Worm (Caenorhabditis elegans): Measurements from ENCODE around the gene sri-38.
"Not testable (repeated sequence)": the region's sequence is repeated elsewhere in the genome, so short reads cannot be mapped to it uniquely, and the experiment has no call there.

The sri-38 gene

DNA sequence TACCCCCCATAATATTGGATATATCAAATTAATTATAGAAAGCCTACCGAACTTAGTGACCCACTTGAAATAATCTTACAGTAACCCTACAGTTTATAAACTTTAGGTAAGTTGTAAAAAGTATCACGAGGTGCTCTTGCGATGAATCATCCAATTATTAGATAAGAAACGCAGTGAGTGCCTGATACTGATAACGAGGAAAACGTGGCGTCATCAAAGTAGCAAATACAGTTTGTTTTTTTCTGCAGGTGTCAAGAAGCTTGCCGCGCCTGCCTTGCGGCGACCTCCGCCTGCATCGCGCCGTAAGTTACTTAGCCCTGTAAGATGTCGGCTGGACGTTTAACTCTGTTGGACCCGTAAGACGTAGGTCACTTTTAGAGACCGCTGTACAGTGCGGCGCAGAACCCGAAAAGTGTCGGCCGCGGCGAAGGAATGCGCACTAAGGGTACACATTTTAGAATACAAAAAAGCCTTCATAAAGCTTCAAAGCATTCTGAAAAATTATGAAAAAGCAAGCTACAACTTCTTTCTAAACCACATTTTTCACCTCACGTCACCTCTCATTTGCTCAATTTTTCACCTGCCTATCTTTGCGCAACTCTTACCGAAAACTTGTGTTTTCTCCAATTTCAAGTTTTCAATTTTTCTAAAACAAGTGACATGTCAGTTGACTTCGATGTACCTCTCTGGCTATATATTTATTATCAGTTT is at the start of gene sri-38:
TSS of gene sri-38 (plus strand) at position 661 of the 711 bp plus-strand sequence.
- no peak for TF ChIP-seq unc-62 (GFP tag; optimal IDR thresholded peaks at IDR 0.05)

DNA sequence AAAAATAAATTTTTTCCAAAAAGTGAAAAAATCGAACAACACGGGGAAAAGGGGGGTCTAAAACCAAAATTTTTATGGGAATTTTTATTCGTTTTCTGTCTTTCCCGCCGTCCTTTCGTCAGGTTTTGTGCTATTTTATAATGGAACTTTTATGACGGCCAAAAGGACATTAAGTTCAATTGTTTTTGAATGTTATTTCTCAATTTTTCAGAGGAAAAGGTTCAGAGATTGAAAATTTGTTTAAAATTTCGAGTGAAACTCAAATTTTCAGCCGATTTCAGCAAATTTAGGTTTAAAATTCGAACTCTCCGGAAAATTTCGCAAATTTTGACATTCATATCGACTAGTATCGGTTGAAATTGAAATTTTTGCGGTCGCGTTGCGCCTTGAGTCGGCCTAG is 46.7 kb upstream of the sri-38 start, which contains the start of gene nep-18:
TSS of gene nep-18 (minus strand) at position 101 of the 400 bp plus-strand sequence.
- TF ChIP-seq unc-62 (GFP tag; optimal IDR thresholded peaks at IDR 0.05) = no peak

DNA sequence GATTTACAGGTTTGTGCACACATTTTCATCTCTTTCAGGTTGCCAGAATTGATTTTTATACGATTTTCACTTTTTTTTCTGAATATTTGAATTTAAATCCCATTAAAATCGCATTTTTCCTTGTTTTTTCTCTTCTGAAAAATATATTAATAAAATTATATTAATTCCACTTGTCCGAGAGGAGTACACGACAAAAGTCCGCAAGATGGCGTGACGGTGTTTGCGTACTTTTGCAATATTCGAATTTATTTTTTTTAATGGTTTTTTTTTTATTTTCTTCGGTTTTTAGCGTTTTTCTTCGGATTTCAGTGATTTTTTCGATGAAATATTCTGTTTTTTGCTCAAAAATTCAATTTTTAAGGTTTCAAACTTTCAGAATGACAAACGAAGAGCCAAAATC is 45.8 kb upstream of the sri-38 start, which contains the start of gene usp-39:
TSS of gene usp-39 (plus strand) at position 377 of the 400 bp plus-strand sequence.
- no peak for TF ChIP-seq unc-62 (GFP tag; optimal IDR thresholded peaks at IDR 0.05)

DNA sequence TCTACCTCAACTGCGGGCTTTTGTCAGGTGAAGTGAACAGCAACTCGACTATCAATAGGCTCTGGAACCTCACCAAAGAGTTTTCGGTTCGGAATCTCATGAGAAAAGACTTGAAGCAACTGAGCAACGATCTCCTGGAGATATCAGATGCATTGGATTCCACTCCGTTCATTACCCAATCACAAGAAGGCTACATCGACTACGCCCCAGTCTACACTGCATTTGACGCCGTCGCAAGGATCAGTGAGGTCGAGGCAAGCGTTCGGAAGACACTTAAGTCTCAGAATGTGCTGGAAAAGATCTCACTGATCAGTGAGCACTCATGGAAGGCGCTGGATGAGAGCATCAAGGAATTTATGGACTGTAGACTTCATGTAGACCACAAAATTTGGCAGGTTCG is 32.4 kb upstream of the sri-38 start:
- TF ChIP-seq unc-62 (GFP tag; optimal IDR thresholded peaks at IDR 0.05) = no peak

DNA sequence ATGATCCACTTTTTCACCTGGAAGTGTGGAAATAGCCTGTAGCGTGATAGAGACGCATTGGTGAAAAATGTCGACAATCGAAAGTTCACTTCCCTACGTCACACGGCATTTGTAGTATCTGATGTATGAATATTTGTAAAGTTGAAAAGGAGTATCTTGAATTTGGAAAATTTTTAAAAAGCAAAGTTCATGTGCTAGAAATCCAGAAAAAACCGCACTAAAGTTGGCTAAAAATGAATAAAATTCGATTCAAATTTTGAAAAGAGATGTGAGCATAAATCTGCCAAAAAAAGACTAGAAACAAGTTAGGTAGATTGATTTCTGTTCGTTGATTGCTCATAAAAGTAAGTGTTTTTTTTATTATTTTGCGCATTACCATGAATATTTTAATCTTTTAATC is 27.6 kb upstream of the sri-38 start, which contains the start of gene sri-74:
TSS of gene sri-74 (minus strand) at position 101 of the 400 bp plus-strand sequence.
- TF ChIP-seq unc-62 (GFP tag; optimal IDR thresholded peaks at IDR 0.05) = no peak

DNA sequence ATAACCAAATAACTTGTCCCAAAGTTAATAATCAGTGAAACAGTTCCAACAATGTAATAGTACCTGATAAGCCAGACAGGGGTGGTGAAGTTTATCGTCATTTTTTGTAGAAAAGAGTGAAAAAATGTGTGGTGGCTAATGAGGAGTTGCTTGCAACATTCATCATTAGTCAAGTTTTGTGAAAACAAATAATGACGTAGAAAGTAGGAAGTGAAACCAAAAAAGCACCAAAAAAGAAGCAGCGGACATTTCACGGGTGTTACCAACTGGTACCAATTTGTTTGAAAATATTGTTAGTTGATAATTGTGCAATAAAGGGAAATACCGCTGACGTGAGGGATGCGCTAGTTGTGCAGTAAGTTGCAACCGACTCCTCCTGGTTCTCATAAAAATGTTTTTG is 25.2 kb upstream of the sri-38 start, which contains the start of gene sri-36:
TSS of gene sri-36 (minus strand) at position 101 of the 400 bp plus-strand sequence.
- TF ChIP-seq unc-62 (GFP tag; optimal IDR thresholded peaks at IDR 0.05) = no peak

DNA sequence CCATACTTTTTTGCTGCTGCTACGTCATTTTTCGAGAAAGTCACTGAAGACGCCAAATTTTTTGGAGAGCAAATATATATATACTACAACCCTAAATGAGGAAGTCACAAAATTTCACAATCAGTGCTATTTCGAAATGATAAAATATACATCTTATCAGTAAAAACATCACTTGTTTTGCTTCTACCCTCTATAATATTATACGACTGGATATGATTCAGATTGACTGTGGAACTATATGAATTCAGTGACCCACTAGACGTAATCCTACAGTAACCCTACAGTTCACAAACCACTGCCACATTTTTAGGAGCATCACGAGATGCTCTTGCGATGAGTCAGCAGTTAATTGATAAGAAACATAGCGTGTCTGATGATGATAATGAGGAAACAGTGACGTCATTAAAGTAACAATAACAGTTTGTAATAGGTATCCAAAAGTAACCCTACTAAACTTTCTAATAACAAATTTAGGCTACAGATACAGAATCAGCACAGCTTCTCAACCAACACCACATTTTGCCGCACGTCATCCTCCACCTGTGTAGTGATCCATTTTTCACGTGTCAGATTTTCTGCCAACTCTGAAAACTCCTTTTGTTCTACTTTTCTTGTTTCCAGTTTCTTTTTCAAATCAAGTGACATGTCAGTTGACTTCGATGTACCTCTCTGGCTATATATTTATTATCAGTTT is 23.7 kb upstream of the sri-38 start, which contains the start of the genes F33H12.7 and sri-39:
TSS of gene F33H12.7 (minus strand) at position 51 of the 694 bp plus-strand sequence.
TSS of gene sri-39 (plus strand) at position 644 of the 694 bp plus-strand sequence.
- TF ChIP-seq unc-62 (GFP tag; optimal IDR thresholded peaks at IDR 0.05) = no peak

DNA sequence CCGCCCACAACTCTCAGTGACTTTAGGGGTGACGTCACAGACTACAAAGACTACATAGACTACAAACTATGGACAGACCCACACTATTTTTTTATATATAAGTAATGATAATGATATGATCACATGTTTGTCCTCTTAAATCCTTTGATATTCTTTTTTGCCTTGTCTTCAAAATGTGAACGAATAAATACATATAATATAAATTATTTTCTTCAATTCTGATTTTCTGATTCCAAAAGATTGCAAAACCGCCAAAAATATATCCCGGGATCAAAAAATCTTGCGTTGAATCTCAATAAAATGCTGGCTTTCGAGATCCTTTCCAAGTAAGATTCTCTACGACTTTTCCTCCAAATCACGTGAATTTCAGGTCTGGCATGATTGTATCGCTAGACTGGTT is 10.5 kb upstream of the sri-38 start, which contains the start of gene F33H12.1:
TSS of gene F33H12.1 (plus strand) at position 301 of the 400 bp plus-strand sequence.
- TF ChIP-seq unc-62 (GFP tag; optimal IDR thresholded peaks at IDR 0.05) = not testable (repeated sequence)

DNA sequence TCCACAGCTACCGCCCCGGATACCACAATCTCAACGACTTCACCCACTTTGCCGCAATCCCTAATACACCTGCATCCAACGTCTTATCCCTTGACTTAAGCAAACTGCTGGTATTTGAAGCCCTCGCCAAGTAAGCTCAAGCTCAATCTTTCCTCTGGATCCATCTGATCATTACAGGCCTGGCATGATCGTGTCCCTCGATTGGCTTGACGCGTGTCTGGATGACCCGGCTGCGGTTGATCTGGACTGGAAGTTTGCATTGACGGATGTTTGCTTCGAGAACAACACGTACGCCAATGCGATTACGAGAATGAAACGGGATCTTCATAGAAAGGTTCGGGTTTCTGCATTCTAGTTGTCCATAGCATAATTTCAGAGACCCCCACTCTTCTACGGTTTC is 9.7 kb upstream of the sri-38 start:
- no peak for TF ChIP-seq unc-62 (GFP tag; optimal IDR thresholded peaks at IDR 0.05)

DNA sequence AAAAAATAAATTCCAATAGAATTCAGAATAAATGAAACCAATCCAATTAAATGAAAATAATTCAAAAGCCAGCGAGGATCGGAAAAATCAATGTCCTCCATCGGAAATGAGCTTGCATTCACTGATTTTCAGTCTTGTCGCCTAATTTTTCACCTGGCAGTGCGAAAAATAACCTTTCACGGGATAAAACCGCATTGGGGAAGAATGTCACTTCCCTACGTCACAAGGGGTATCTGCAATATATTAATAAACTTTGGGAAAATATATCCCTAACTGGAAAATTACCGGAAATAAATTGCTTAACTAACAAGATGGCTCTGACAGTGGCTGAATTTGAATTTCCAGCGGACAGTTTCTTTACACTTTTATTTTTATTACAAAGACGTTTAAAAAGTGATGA is 5.3 kb upstream of the sri-38 start, which contains the start of gene sri-77:
TSS of gene sri-77 (minus strand) at position 101 of the 400 bp plus-strand sequence.
- no peak for TF ChIP-seq unc-62 (GFP tag; optimal IDR thresholded peaks at IDR 0.05)

DNA sequence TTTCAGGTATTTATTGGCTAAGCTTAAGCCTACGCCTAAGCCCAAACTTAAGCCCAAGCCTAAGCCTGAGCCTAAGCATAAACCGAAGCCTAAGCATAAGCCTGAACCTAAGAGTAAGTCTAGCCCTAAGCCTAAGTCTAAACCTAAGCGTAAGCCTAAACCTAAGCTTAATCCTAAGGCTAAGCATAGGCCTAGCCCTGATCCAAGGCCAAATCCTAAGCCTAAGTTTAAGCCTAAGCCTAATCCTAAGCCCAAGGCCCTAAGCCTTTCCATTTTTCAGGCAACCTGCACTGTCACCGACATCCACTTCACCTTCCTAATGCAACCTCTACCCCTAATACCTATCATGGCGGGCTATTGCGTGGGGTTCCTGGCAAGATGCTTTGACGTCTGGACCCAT is 347 bp downstream of the sri-38 start:
- TF ChIP-seq unc-62 (GFP tag; optimal IDR thresholded peaks at IDR 0.05) = no peak

DNA sequence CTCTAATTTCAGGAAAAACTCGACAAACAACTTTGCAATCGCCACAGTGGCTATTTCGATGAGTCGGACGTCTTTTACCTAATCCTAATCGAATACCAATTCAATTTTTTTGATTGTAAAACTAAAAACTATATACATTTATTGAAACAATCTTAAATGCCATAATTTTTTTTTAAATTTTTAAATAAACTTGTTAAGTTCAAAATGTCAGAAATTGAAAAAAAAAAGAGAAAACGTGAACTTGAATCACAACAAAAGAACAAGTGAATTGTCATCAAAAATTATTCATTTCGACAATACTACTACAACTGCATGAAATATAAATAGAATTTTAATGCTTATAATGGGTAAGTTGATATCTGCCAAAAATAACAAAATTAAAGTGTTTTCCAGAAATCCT is 1.6 kb downstream of the sri-38 start, which contains the start of gene D2062.13:
TSS of gene D2062.13 (plus strand) at position 301 of the 400 bp plus-strand sequence.
- TF ChIP-seq unc-62 (GFP tag; optimal IDR thresholded peaks at IDR 0.05) = not testable (repeated sequence)

DNA sequence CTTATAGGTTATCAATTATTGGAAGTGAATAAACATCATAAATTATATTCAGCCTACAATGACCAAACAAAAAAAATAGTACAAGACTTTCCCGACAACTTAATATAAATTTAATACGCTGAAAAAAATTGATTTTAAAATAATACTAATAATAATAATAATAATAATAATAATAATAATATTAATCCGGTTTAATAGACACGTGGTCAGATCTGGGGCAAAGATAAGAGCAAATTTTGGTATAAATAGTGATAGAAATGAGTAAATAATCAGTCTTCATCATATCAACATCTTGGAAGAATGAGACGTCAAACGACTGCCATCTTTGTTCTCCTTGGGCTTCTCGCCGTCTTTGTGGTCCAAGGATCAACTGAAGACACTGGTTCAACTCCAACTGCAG is 6.0 kb downstream of the sri-38 start, which contains the start of gene msrp-5:
TSS of gene msrp-5 (plus strand) at position 301 of the 400 bp plus-strand sequence.
- TF ChIP-seq unc-62 (GFP tag; optimal IDR thresholded peaks at IDR 0.05) = not testable (repeated sequence)

DNA sequence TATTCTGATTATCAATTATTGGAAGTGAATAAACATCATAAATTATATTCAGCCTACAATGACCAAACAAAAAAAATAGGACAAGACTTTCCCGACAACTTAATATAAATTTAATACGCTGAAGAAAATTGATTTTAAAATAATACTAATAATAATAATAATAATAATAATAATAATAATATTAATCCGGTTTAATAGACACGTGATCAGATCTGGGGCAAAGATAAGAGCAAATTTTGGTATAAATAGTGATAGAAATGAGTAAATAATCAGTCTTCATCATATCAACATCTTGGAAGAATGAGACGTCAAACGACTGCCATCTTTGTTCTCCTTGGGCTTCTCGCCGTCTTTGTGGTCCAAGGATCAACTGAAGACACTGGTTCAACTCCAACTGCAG is 8.5 kb downstream of the sri-38 start, which contains the start of gene msrp-6:
TSS of gene msrp-6 (plus strand) at position 301 of the 400 bp plus-strand sequence.
- not testable (repeated sequence) for TF ChIP-seq unc-62 (GFP tag; optimal IDR thresholded peaks at IDR 0.05)

DNA sequence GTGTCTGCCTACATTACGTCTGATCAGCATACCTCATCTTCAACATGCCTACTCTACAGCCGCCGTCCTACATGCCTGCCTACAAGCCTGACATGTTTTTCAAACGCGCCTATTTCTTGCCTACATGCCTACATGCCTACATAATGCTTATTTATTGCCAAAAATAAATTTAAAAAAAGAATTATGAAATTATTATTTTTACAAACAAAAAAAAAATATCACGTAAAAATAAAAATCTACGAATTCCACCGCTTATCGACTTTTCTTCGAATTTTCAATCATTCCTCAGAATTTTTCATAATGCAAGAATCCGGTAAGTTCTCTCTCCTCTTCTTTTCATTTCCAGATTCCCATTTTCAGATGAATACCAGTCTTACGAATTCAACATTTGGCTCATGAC is 11.8 kb downstream of the sri-38 start, which contains the start of gene D2062.5:
TSS of gene D2062.5 (plus strand) at position 301 of the 400 bp plus-strand sequence.
- TF ChIP-seq unc-62 (GFP tag; optimal IDR thresholded peaks at IDR 0.05) = no peak

DNA sequence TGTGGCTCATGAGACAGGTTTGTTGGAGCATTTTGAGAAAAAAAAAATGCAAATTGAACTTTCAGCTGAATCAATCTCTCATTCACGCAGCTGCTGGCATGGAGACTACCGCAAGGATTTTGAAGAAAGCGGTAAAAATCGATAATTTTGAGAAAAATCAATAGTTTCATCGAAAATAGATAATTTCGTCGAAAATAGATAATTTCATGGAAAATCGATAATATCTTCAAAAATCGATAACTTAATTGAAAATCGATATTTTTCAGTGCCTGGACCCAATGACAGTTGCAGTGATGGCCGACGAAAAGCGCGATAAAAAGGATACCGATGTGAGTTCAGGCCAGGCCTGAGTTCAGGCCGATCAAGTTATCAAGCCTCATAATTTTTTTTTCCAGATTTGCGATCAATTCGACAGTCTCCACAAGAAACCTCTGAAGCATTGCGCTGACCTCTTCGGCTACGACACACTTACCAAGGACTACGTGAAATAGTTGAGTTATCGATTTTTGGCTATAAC is 12.3 kb downstream of the sri-38 start, which contains the start of gene D2062.4:
TSS of gene D2062.4 (plus strand) at position 467 of the 517 bp plus-strand sequence.
- not testable (repeated sequence) for TF ChIP-seq unc-62 (GFP tag; optimal IDR thresholded peaks at IDR 0.05)
